Fruit fly (Drosophila melanogaster): Measurements from ENCODE around the gene cdm.

Gene cdm

dm6 chr3R:18183244-18183643 is at the start of gene cdm:
Gene cdm, minus strand, starts transcription at chr3R:18183479.
- no peak for TF ChIP-seq noc (tag; optimal IDR thresholded peaks at IDR 0.05)

dm6 chr3R:18232187-18232586 is 48.9 kb upstream of the cdm start:
- TF ChIP-seq noc (tag; optimal IDR thresholded peaks at IDR 0.05) = no peak

dm6 chr3R:18230229-18230628 is 47.0 kb upstream of the cdm start:
- TF ChIP-seq noc (tag; optimal IDR thresholded peaks at IDR 0.05) = no peak

- no peak for TF ChIP-seq noc (tag; optimal IDR thresholded peaks at IDR 0.05)
Measured at dm6 chr3R:18228713-18229222, 45.5 kb upstream of the cdm start.

- TF ChIP-seq noc (tag; optimal IDR thresholded peaks at IDR 0.05) = no peak
Measured at dm6 chr3R:18227385-18227784, 44.1 kb upstream of the cdm start.

- no peak for TF ChIP-seq noc (tag; optimal IDR thresholded peaks at IDR 0.05)
Measured at dm6 chr3R:18226809-18227157, 43.5 kb upstream of the cdm start.

- no peak for TF ChIP-seq noc (tag; optimal IDR thresholded peaks at IDR 0.05)
Measured at dm6 chr3R:18226043-18226808, 42.9 kb upstream of the cdm start, which contains the start of the genes CG7168 and Mdh2. Gene CG7168, minus strand, starts transcription at chr3R:18226082. Gene Mdh2, plus strand, starts transcription at chr3R:18226396.

- peak; percentile 54 for TF ChIP-seq noc (tag; optimal IDR thresholded peaks at IDR 0.05)
Measured at dm6 chr3R:18223434-18223833, 40.2 kb upstream of the cdm start, which contains the start of the genes mTerf5 and Non3. Gene mTerf5, minus strand, starts transcription at chr3R:18223682. Gene Non3, plus strand, starts transcription at chr3R:18223722.

- TF ChIP-seq noc (tag; optimal IDR thresholded peaks at IDR 0.05) = peak; percentile 92
Measured at dm6 chr3R:18220211-18220749, 37.0 kb upstream of the cdm start, which contains the start of the genes CG7988 and CG7183. Gene CG7988, plus strand, starts transcription at chr3R:18220526. Gene CG7183, minus strand, starts transcription at chr3R:18220699.

- TF ChIP-seq noc (tag; optimal IDR thresholded peaks at IDR 0.05) = no peak
Measured at dm6 chr3R:18215900-18216299, 32.6 kb upstream of the cdm start, which contains the start of gene CG14314. Gene CG14314, plus strand, starts transcription at chr3R:18216142.

- TF ChIP-seq noc (tag; optimal IDR thresholded peaks at IDR 0.05) = no peak
Measured at dm6 chr3R:18215300-18215699, 32.0 kb upstream of the cdm start.

dm6 chr3R:18208479-18208878 is 25.2 kb upstream of the cdm start, which contains the start of gene CG44158:
Gene CG44158, plus strand, starts transcription at chr3R:18208779.
- TF ChIP-seq noc (tag; optimal IDR thresholded peaks at IDR 0.05) = no peak

dm6 chr3R:18199885-18200249 is 16.6 kb upstream of the cdm start:
- TF ChIP-seq noc (tag; optimal IDR thresholded peaks at IDR 0.05) = no peak

- no peak for TF ChIP-seq noc (tag; optimal IDR thresholded peaks at IDR 0.05)
Measured at dm6 chr3R:18199177-18199884, 16.1 kb upstream of the cdm start, which contains the start of the genes Ssdp and CG7985. Gene Ssdp, minus strand, starts transcription at chr3R:18199595. Gene CG7985, plus strand, starts transcription at chr3R:18199857.

- TF ChIP-seq noc (tag; optimal IDR thresholded peaks at IDR 0.05) = peak; percentile 50
Measured at dm6 chr3R:18198518-18199118, 15.3 kb upstream of the cdm start.

- TF ChIP-seq noc (tag; optimal IDR thresholded peaks at IDR 0.05) = no peak
Measured at dm6 chr3R:18197802-18198148, 14.5 kb upstream of the cdm start.
